Worm (Caenorhabditis elegans) whole organism, L1 larva: Measurements from ENCODE around the gene F18A11.2.

Source experiments
- ama-1 ChIP-seq: fragments of 150-350 bp; optimal IDR thresholded peaks from 2 replicates; lab custom pipeline; 2014
- efl-3 ChIP-seq: fragments of 200-800 bp; sonication (Bioruptor generic); optimal IDR thresholded peaks from 2 replicates; lab custom pipeline; 2018; ENCODE audit warnings: mild to moderate bottlenecking, missing genetic modification characterization, missing compliant biosample characterization
- grh-1 ChIP-seq: fragments of 200-800 bp; sonication (Bioruptor generic); IDR thresholded peaks from 2 replicates; pipeline ENCODE4 v1.3.6; 2022; ENCODE audit warnings: missing genetic modification reagents, missing genetic modification characterization, missing compliant biosample characterization
- lsy-2 ChIP-seq, 2 experiments: fragments of 150-350 bp; optimal IDR thresholded peaks; 2 replicates each; lab custom pipeline; 2014; ENCODE audit warnings: missing biosample characterization in 2 of 2, missing genetic modification characterization in 2 of 2
- mdl-1 ChIP-seq, 2 experiments: fragments of 150-350 bp; optimal IDR thresholded peaks; 2 replicates each; lab custom pipeline; 2014 to 2017; ENCODE audit warnings: missing biosample characterization in 2 of 2, missing genetic modification characterization in 2 of 2, inconsistent platforms in 1 of 2
- nhr-28 ChIP-seq: fragments of 150-350 bp; optimal IDR thresholded peaks from 2 replicates; lab custom pipeline; 2014; ENCODE audit warnings: missing biosample characterization, missing genetic modification characterization
- ztf-11 ChIP-seq, 2 experiments: sonication (generic microtip); optimal IDR thresholded peaks; 2 replicates each; lab custom pipeline; 2016 to 2017; ENCODE audit warnings: missing genetic modification characterization in 2 of 2, missing biosample characterization in 1 of 2, missing compliant biosample characterization in 1 of 2
- ztf-4 ChIP-seq: fragments of 150-350 bp; optimal IDR thresholded peaks from 2 replicates; lab custom pipeline; 2014; ENCODE audit warnings: missing biosample characterization, missing genetic modification characterization

DNA sequence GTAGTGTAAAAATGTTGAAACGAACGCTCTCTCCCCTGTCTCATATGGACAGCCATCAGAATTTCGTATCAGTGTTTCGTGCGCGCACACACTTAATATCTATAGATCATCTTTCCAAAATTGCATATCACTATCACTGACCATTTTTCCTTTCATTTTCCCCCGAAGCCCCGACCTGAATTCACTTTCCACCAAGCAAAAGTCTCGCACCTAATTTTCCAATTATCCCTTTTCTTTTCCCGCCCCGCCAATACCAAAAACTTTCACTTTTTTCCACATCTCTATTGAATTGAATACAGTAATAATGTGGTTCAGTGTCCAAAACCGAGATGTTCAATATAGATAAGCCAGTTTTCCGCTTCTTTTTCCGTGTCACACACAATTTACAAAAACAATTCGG lies 21.9 kb downstream of the F18A11.2 start:
- TF ChIP-seq ztf-4, result no peak
- TF ChIP-seq efl-3, result no peak
- TF ChIP-seq ama-1 (lab: Kevin White, UChicago), result no peak
- no peak for TF ChIP-seq ztf-11 (tag; optimal IDR thresholded peaks at IDR 0.05; lab: Kevin White, UChicago)
- TF ChIP-seq lsy-2 (tag; optimal IDR thresholded peaks at IDR 0.05; lab: Kevin White, UChicago), result no peak
- no peak for TF ChIP-seq nhr-28 (tag; lab: Kevin White, UChicago)
- TF ChIP-seq grh-1 (GFP tag; lab: Robert Waterston, UW), result no peak
- TF ChIP-seq mdl-1 (tag; optimal IDR thresholded peaks at IDR 0.05; lab: Kevin White, UChicago), result no peak
